Worm (Caenorhabditis elegans) whole organism, young adult: Measurements from ENCODE around the gene Y55F3BL.4.

Experiments
- C06A6.2 ChIP-seq: fragments of 200-800 bp; sonication (Bioruptor generic); conservative IDR thresholded peaks from 2 replicates; pipeline ENCODE4 v1.3.6; 2022; ENCODE audit warnings: missing genetic modification characterization, missing compliant biosample characterization
- C17E4.6 ChIP-seq: fragments of 200-800 bp; sonication (Bioruptor generic); IDR thresholded peaks from 2 replicates; pipeline ENCODE4 v1.3.6; 2022; ENCODE audit warnings: missing genetic modification reagents, missing genetic modification characterization, missing compliant biosample characterization
- Y79H2A.3 ChIP-seq: fragments of 200-800 bp; sonication (Bioruptor generic); conservative IDR thresholded peaks from 2 replicates; pipeline ENCODE4 v1.3.6; 2022; ENCODE audit warnings: missing genetic modification reagents, missing genetic modification characterization, missing compliant biosample characterization
- ZK185.1 ChIP-seq: sonication (generic microtip); optimal IDR thresholded peaks from 2 replicates; lab custom pipeline; 2016; ENCODE audit warnings: mild to moderate bottlenecking, missing genetic modification characterization, missing compliant biosample characterization; ENCODE audit not compliant: poor library complexity, severe bottlenecking
- ama-1 ChIP-seq, 3 experiments: fragments of 150-350 bp in 1 of 3; sonication (generic microtip) in 2 of 3; optimal IDR thresholded peaks; 2 replicates each; lab custom pipeline; 2014 to 2018; ENCODE audit warnings: missing biosample characterization in 2 of 3, missing genetic modification characterization in 2 of 3, missing genetic modification reagents in 2 of 3
- aptf-3 ChIP-seq: fragments of 200-800 bp; sonication (Bioruptor generic); IDR thresholded peaks from 2 replicates; pipeline ENCODE4 v1.3.6; 2022; ENCODE audit warnings: missing genetic modification characterization, missing compliant biosample characterization
- bed-2 ChIP-seq: fragments of 200-800 bp; sonication (Bioruptor generic); IDR thresholded peaks from 2 replicates; pipeline ENCODE4 v1.3.6; 2022; ENCODE audit warnings: missing genetic modification reagents, missing genetic modification characterization, missing compliant biosample characterization
- cebp-1 ChIP-seq, 2 experiments: fragments of 200-800 bp in 1 of 2; sonication (Bioruptor generic) in 1 of 2; sonication (generic microtip) in 1 of 2; IDR thresholded peaks in 1 of 2; optimal IDR thresholded peaks in 1 of 2; 2 replicates each; pipeline versions ENCODE4 v1.3.6 to Lab custom; 2017 to 2022; ENCODE audit warnings: missing compliant biosample characterization in 2 of 2, missing genetic modification characterization in 2 of 2, mild to moderate bottlenecking in 1 of 2, missing genetic modification reagents in 1 of 2, moderate library complexity in 1 of 2
- ceh-100 ChIP-seq: fragments of 200-800 bp; sonication (Bioruptor generic); IDR thresholded peaks from 2 replicates; pipeline ENCODE4 v1.3.6; 2022; ENCODE audit warnings: missing genetic modification reagents, missing genetic modification characterization, missing compliant biosample characterization
- ceh-91 ChIP-seq: fragments of 200-800 bp; sonication (Bioruptor generic); IDR thresholded peaks from 2 replicates; pipeline ENCODE4 v1.3.6; 2022; ENCODE audit warnings: missing genetic modification reagents, missing genetic modification characterization, missing compliant biosample characterization
- egl-44 ChIP-seq: fragments of 200-800 bp; sonication (Bioruptor generic); IDR thresholded peaks from 2 replicates; pipeline ENCODE4 v1.3.6; 2022; ENCODE audit warnings: missing genetic modification reagents, missing genetic modification characterization, missing compliant biosample characterization
- egrh-3 ChIP-seq: fragments of 200-800 bp; sonication (Bioruptor generic); IDR thresholded peaks from 2 replicates; pipeline ENCODE4 v1.3.6; 2022; ENCODE audit warnings: missing genetic modification reagents, missing genetic modification characterization, missing compliant biosample characterization
- gei-17 ChIP-seq: fragments of 200-800 bp; sonication (Bioruptor generic); optimal IDR thresholded peaks from 2 replicates; lab custom pipeline; 2018; ENCODE audit warnings: mild to moderate bottlenecking, missing genetic modification characterization, missing compliant biosample characterization
- him-1 ChIP-seq: sonication (generic microtip); optimal IDR thresholded peaks from 2 replicates; lab custom pipeline; 2016; ENCODE audit warnings: missing genotype, missing genetic modification reagents, missing genetic modification characterization, missing compliant biosample characterization
- hrde-1 ChIP-seq: sonication (generic microtip); optimal IDR thresholded peaks from 2 replicates; lab custom pipeline; 2016; ENCODE audit warnings: missing genetic modification characterization, mild to moderate bottlenecking, missing compliant biosample characterization, moderate library complexity, missing genotype, missing genetic modification reagents, borderline replicate concordance
- lin-26 ChIP-seq: fragments of 200-800 bp; sonication (Bioruptor generic); IDR thresholded peaks from 2 replicates; pipeline ENCODE4 v1.3.6; 2022; ENCODE audit warnings: missing genetic modification reagents, missing genetic modification characterization, missing compliant biosample characterization
- lsy-27 ChIP-seq: sonication (generic microtip); optimal IDR thresholded peaks from 2 replicates; lab custom pipeline; 2017; ENCODE audit warnings: missing genetic modification characterization, mild to moderate bottlenecking, missing compliant biosample characterization, antibody characterized with exemption, missing genotype, borderline replicate concordance; ENCODE audit not compliant: insufficient read depth
- madf-10 ChIP-seq: sonication (generic microtip); optimal IDR thresholded peaks from 2 replicates; lab custom pipeline; 2016; ENCODE audit warnings: mild to moderate bottlenecking, missing genetic modification characterization, missing compliant biosample characterization
- madf-6 ChIP-seq: fragments of 200-800 bp; sonication (Bioruptor generic); IDR thresholded peaks from 2 replicates; pipeline ENCODE4 v1.3.6; 2022; ENCODE audit warnings: missing genetic modification reagents, missing genetic modification characterization, missing compliant biosample characterization
- mcd-1 ChIP-seq: fragments of 200-800 bp; sonication (Bioruptor generic); IDR thresholded peaks from 2 replicates; pipeline ENCODE4 v1.3.6; 2022; ENCODE audit warnings: missing genetic modification reagents, missing genetic modification characterization, missing compliant biosample characterization
- mel-28 ChIP-seq: sonication (generic microtip); optimal IDR thresholded peaks from 2 replicates; lab custom pipeline; 2016; ENCODE audit warnings: borderline replicate concordance, mild to moderate bottlenecking, missing genetic modification characterization, missing compliant biosample characterization
- mxl-1 ChIP-seq: sonication (generic microtip); optimal IDR thresholded peaks from 2 replicates; lab custom pipeline; 2016; ENCODE audit warnings: missing genetic modification characterization, missing compliant biosample characterization
- nfya-2 ChIP-seq: fragments of 200-800 bp; sonication (Bioruptor generic); IDR thresholded peaks from 2 replicates; pipeline ENCODE4 v1.3.6; 2022; ENCODE audit warnings: missing genetic modification reagents, missing genetic modification characterization, missing compliant biosample characterization
- nhr-27 ChIP-seq: fragments of 200-800 bp; sonication (Bioruptor generic); optimal IDR thresholded peaks from 2 replicates; lab custom pipeline; 2018; ENCODE audit warnings: mild to moderate bottlenecking, missing genetic modification characterization, moderate library complexity, missing compliant biosample characterization
- nhr-80 ChIP-seq: sonication (generic microtip); optimal IDR thresholded peaks from 2 replicates; lab custom pipeline; 2016; ENCODE audit warnings: missing genetic modification characterization, missing compliant biosample characterization
- rec-8 ChIP-seq, 2 experiments: sonication (generic microtip); optimal IDR thresholded peaks; 2 replicates each; lab custom pipeline; 2016; ENCODE audit warnings: mild to moderate bottlenecking in 2 of 2, missing genetic modification characterization in 2 of 2, missing genetic modification reagents in 2 of 2, missing genotype in 2 of 2, missing biosample characterization in 1 of 2, missing compliant biosample characterization in 1 of 2, moderate library complexity in 1 of 2
- rpc-1 ChIP-seq, 2 experiments: fragments of 150-350 bp in 1 of 2; sonication (generic microtip) in 1 of 2; optimal IDR thresholded peaks; 2 replicates each; lab custom pipeline; 2014 to 2018; ENCODE audit warnings: missing biosample characterization in 1 of 2, missing genetic modification characterization in 1 of 2, missing genetic modification reagents in 1 of 2, missing genotype in 1 of 2
- somi-1 ChIP-seq: fragments of 200-800 bp; sonication (Bioruptor generic); optimal IDR thresholded peaks from 2 replicates; lab custom pipeline; 2018; ENCODE audit warnings: mild to moderate bottlenecking, missing genetic modification characterization, missing compliant biosample characterization
- tlf-1 ChIP-seq: fragments of 200-800 bp; sonication (Bioruptor generic); optimal IDR thresholded peaks from 2 replicates; lab custom pipeline; 2018; ENCODE audit warnings: mild to moderate bottlenecking, missing genetic modification characterization, missing compliant biosample characterization
- unc-130 ChIP-seq: sonication (generic microtip); optimal IDR thresholded peaks from 2 replicates; lab custom pipeline; 2016; ENCODE audit warnings: missing genetic modification reagents, missing genetic modification characterization, missing compliant biosample characterization
- xnd-1 ChIP-seq: sonication (generic microtip); optimal IDR thresholded peaks from 2 replicates; lab custom pipeline; 2016; ENCODE audit warnings: missing genotype, missing genetic modification reagents, missing genetic modification characterization, missing compliant biosample characterization
- ztf-6 ChIP-seq: fragments of 200-800 bp; sonication (Bioruptor generic); IDR thresholded peaks from 2 replicates; pipeline ENCODE4 v1.3.6; 2022; ENCODE audit warnings: missing genetic modification reagents, missing genetic modification characterization, missing compliant biosample characterization

Y55F3BL.4 gene

ce11 chrIV:772931-773330 lies 32.0 kb upstream of the Y55F3BL.4 start, which contains the start of gene mrpl-2 (continued):
- TF ChIP-seq ZK185.1 (tag; lab: Kevin White, UChicago) (no peak), madf-6 (GFP tag; lab: Robert Waterston, UW) (no peak), rpc-1 (optimal IDR thresholded peaks at IDR 0.05; lab: Kevin White, UChicago) (no peak), rpc-1 (tag; optimal IDR thresholded peaks at IDR 0.05; lab: Kevin White, UChicago) (no peak), gei-17 (GFP tag; lab: Kevin White, UChicago) (no peak), somi-1 (no peak), unc-130 (GFP tag; lab: Kevin White, UChicago) (no peak), bed-2 (GFP tag; lab: Robert Waterston, UW) (no peak), mel-28 (tag; lab: Kevin White, UChicago) (no peak), egrh-3 (no peak), rec-8 (tag; optimal IDR thresholded peaks at IDR 0.05; lab: Kevin White, UChicago) (no peak), lin-26 (GFP tag; lab: Robert Waterston, UW) (no peak), aptf-3 (no peak), mxl-1 (tag; lab: Kevin White, UChicago) (no peak), mcd-1 (GFP tag; lab: Robert Waterston, UW) (peak; percentile 85), tlf-1 (GFP tag; lab: Kevin White, UChicago) (no peak), lsy-27 (tag; lab: Kevin White, UChicago) (no peak), Y79H2A.3 (GFP tag; lab: Robert Waterston, UW) (no peak), C06A6.2 (no peak), cebp-1 (GFP tag; IDR thresholded peaks at IDR 0.05; lab: Robert Waterston, UW) (no peak), cebp-1 (tag; optimal IDR thresholded peaks at IDR 0.05; lab: Kevin White, UChicago) (no peak)

DNA sequence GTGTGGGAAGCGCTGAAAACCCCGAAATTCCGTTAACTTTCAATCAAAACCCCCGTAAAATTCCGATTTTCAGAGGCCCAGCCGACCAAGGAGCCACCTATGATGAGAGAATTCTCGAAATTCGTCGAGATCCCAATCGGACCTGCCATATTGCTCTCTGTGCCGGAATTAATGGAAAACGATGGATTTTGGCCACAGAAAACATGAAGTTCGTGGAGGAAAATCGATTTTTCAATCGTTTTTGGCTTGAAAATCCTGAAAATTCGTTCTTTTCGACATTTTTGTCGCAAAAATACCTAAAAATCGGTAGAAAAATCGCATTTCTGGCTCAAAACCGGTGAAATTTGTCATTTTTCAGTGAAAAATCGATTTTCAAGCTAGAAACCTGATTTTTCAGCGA lies 31.3 kb upstream of the Y55F3BL.4 start:
- no peak for TF ChIP-seq mxl-1 (tag; lab: Kevin White, UChicago)
- TF ChIP-seq ama-1 (optimal IDR thresholded peaks at IDR 0.05; lab: Kevin White, UChicago), result no peak
- TF ChIP-seq ama-1 (GFP tag; optimal IDR thresholded peaks at IDR 0.05; lab: Kevin White, UChicago), result no peak
- no peak for TF ChIP-seq xnd-1 (tag; lab: Kevin White, UChicago)
- no peak for TF ChIP-seq egl-44 (GFP tag; lab: Robert Waterston, UW)
- no peak for TF ChIP-seq C17E4.6 (GFP tag; lab: Robert Waterston, UW)
- TF ChIP-seq rec-8 (tag; optimal IDR thresholded peaks at IDR 0.05; lab: Kevin White, UChicago), result no peak
- no peak for TF ChIP-seq him-1 (tag; lab: Kevin White, UChicago)
- TF ChIP-seq nhr-80 (tag; lab: Kevin White, UChicago), result no peak
- TF ChIP-seq nhr-27 (tag; lab: Kevin White, UChicago), result no peak
- no peak for TF ChIP-seq hrde-1
- TF ChIP-seq nfya-2 (GFP tag; lab: Robert Waterston, UW), result no peak
- TF ChIP-seq ztf-6 (GFP tag; lab: Robert Waterston, UW), result no peak
- no peak for TF ChIP-seq tlf-1 (GFP tag; lab: Kevin White, UChicago)
- no peak for TF ChIP-seq ceh-100 (GFP tag; lab: Robert Waterston, UW)
- no peak for TF ChIP-seq lin-26 (GFP tag; lab: Robert Waterston, UW)
- no peak for TF ChIP-seq madf-10 (tag; lab: Kevin White, UChicago)
- TF ChIP-seq mel-28 (tag; lab: Kevin White, UChicago), result no peak
- TF ChIP-seq ceh-91 (GFP tag; lab: Robert Waterston, UW), result no peak
- TF ChIP-seq lsy-27 (tag; lab: Kevin White, UChicago), result no peak

DNA sequence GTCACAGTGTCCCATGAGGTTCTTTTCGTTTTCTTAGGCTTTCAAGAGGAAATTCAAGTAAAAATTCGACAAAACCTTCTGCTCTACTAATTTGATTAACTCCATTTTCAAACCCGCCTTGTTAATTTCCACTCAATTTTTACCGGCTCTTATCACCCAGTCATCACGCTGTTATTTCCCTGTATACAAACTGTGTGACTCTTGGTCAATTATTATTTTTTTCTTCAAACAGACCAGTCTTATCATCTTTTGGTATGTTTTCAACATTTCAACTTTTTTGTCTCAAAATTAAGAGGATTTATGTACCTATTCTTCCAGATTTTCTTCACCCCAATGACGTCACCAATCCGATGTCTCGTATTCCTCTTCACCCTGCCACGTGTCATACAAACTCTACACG lies 26.4 kb upstream of the Y55F3BL.4 start, which contains the start of gene ugt-52:
ugt-52 (plus strand) TSS at position 301 of the 400 bp plus-strand sequence.
- TF ChIP-seq nhr-80 (tag; lab: Kevin White, UChicago) (peak; percentile 30), ceh-100 (GFP tag; lab: Robert Waterston, UW) (no peak), C06A6.2 (no peak), mcd-1 (GFP tag; lab: Robert Waterston, UW) (no peak)
- TF ChIP-seq, all 124 proteins: peak for 1
